Worm (Caenorhabditis elegans) whole organism, L4 larva: ENCODE results near the gene Y39A1A.24.

Source experiments
- T26A8.4 ChIP-seq: fragments of 200-800 bp; sonication (Bioruptor generic); IDR thresholded peaks from 2 replicates; pipeline ENCODE4 v1.3.6; 2022; ENCODE audit warnings: missing genetic modification characterization, missing compliant biosample characterization
- aha-1 ChIP-seq: fragments of 150-350 bp; peaks from one replicate; lab custom pipeline; 2014; ENCODE audit warnings: missing biosample characterization, missing genetic modification characterization
- ama-1 ChIP-seq: fragments of 150-350 bp; optimal IDR thresholded peaks from 2 replicates; lab custom pipeline; 2014; ENCODE audit warnings: inconsistent platforms, mixed read lengths
- arid-1 ChIP-seq: fragments of 200-800 bp; sonication (Bioruptor generic); conservative IDR thresholded peaks from 2 replicates; pipeline ENCODE4 v1.3.6; 2022; ENCODE audit warnings: missing genetic modification reagents, missing genetic modification characterization, missing compliant biosample characterization
- attf-4 ChIP-seq: sonication (generic microtip); optimal IDR thresholded peaks from 3 replicates; lab custom pipeline; 2017; ENCODE audit warnings: missing biosample characterization, missing genetic modification characterization
- ceh-20 ChIP-seq: fragments of 200-800 bp; sonication (Bioruptor generic); IDR thresholded peaks from 2 replicates; pipeline ENCODE4 v1.3.6; 2022; ENCODE audit warnings: missing genetic modification reagents, missing genetic modification characterization, missing compliant biosample characterization
- ceh-32 ChIP-seq: sonication (generic microtip); optimal IDR thresholded peaks from 2 replicates; lab custom pipeline; 2016; ENCODE audit warnings: mild to moderate bottlenecking, missing genetic modification characterization, missing compliant biosample characterization; ENCODE audit not compliant: poor library complexity
- ceh-44 ChIP-seq: fragments of 200-800 bp; sonication (Bioruptor generic); IDR thresholded peaks from 2 replicates; pipeline ENCODE4 v1.3.6; 2022; ENCODE audit warnings: missing genetic modification reagents, missing genetic modification characterization, missing compliant biosample characterization
- daf-16 ChIP-seq, 3 experiments: sonication (generic microtip); optimal IDR thresholded peaks; 2 replicates each; lab custom pipeline; 2016 to 2017; ENCODE audit warnings: missing genetic modification characterization in 3 of 3, missing genetic modification reagents in 3 of 3, mild to moderate bottlenecking in 2 of 3, missing compliant biosample characterization in 2 of 3, missing biosample characterization in 1 of 3, moderate library complexity in 1 of 3
- daf-19 ChIP-seq: fragments of 200-800 bp; sonication (Bioruptor generic); conservative IDR thresholded peaks from 2 replicates; pipeline ENCODE4 v1.3.6; 2022; ENCODE audit warnings: missing genetic modification characterization, missing compliant biosample characterization
- dmd-6 ChIP-seq: fragments of 200-800 bp; sonication (Bioruptor generic); IDR thresholded peaks from 2 replicates; pipeline ENCODE4 v1.3.6; 2022; ENCODE audit warnings: missing genetic modification reagents, missing genetic modification characterization, missing compliant biosample characterization
- dpl-1 ChIP-seq: fragments of 150-350 bp; optimal IDR thresholded peaks from 2 replicates; lab custom pipeline; 2014; ENCODE audit warnings: missing biosample characterization, missing genetic modification reagents, missing genetic modification characterization
- duxl-1 ChIP-seq: sonication (generic microtip); optimal IDR thresholded peaks from 2 replicates; lab custom pipeline; 2016; ENCODE audit warnings: mild to moderate bottlenecking, missing genetic modification characterization, moderate library complexity, missing compliant biosample characterization; ENCODE audit not compliant: poor library complexity
- dve-1 ChIP-seq: sonication (generic microtip); optimal IDR thresholded peaks from 2 replicates; lab custom pipeline; 2017; ENCODE audit warnings: antibody characterized with exemption, mild to moderate bottlenecking, missing genetic modification characterization, missing compliant biosample characterization; ENCODE audit not compliant: insufficient read depth
- hif-1 ChIP-seq, 2 experiments: sonication (generic microtip); optimal IDR thresholded peaks; 2 replicates each; lab custom pipeline; 2016 to 2017; ENCODE audit warnings: missing compliant biosample characterization in 2 of 2, missing genetic modification characterization in 2 of 2, missing genetic modification reagents in 2 of 2, missing genotype in 2 of 2, mild to moderate bottlenecking in 1 of 2
- hlh-11 ChIP-seq: fragments of 200-800 bp; sonication (Bioruptor generic); optimal IDR thresholded peaks from 2 replicates; lab custom pipeline; 2018; ENCODE audit warnings: mild to moderate bottlenecking, missing genetic modification characterization, missing compliant biosample characterization
- hlh-30 ChIP-seq: sonication (generic microtip); optimal IDR thresholded peaks from 2 replicates; lab custom pipeline; 2017; ENCODE audit warnings: antibody characterized with exemption, mild to moderate bottlenecking, missing genetic modification characterization, missing compliant biosample characterization; ENCODE audit not compliant: insufficient read depth
- hmg-1.1 ChIP-seq: fragments of 200-800 bp; sonication (Bioruptor generic); IDR thresholded peaks from 2 replicates; pipeline ENCODE4 v1.3.6; 2022; ENCODE audit warnings: missing genetic modification reagents, missing genetic modification characterization, missing compliant biosample characterization
- lin-1 ChIP-seq: fragments of 200-800 bp; sonication (Bioruptor generic); IDR thresholded peaks from 2 replicates; pipeline ENCODE4 v1.3.6; 2022; ENCODE audit warnings: missing genetic modification reagents, missing genetic modification characterization, missing compliant biosample characterization
- lin-13 ChIP-seq: fragments of 150-350 bp; optimal IDR thresholded peaks from 2 replicates; lab custom pipeline; 2014; ENCODE audit warnings: missing biosample characterization, missing genetic modification reagents, missing genetic modification characterization
- lin-38 ChIP-seq: fragments of 200-800 bp; sonication (Bioruptor generic); IDR thresholded peaks from 2 replicates; pipeline ENCODE4 v1.3.6; 2022; ENCODE audit warnings: missing genetic modification reagents, missing genetic modification characterization, missing compliant biosample characterization
- lsy-2 ChIP-seq, 2 experiments: fragments of 150-350 bp in 1 of 2; sonication (generic microtip) in 1 of 2; optimal IDR thresholded peaks; 2 replicates each; lab custom pipeline; 2014 to 2017; ENCODE audit warnings: missing biosample characterization in 2 of 2, missing genetic modification characterization in 2 of 2
- madf-9 ChIP-seq: fragments of 200-800 bp; sonication (Bioruptor generic); conservative IDR thresholded peaks from 2 replicates; pipeline ENCODE4 v1.3.6; 2022; ENCODE audit warnings: missing genetic modification reagents, missing genetic modification characterization, missing compliant biosample characterization
- mdl-1 ChIP-seq, 2 experiments: fragments of 150-350 bp in 1 of 2; sonication (generic microtip) in 1 of 2; optimal IDR thresholded peaks; 2 replicates each; lab custom pipeline; 2014 to 2017; ENCODE audit warnings: missing biosample characterization in 2 of 2, missing genetic modification characterization in 2 of 2
- mep-1 ChIP-seq: fragments of 150-350 bp; sonication (generic microtip); optimal IDR thresholded peaks from 3 replicates; lab custom pipeline; 2014; ENCODE audit warnings: missing biosample characterization, missing genetic modification characterization
- mes-2 ChIP-seq: sonication (generic microtip); optimal IDR thresholded peaks from 2 replicates; lab custom pipeline; 2016; ENCODE audit warnings: missing genotype, mild to moderate bottlenecking, missing genetic modification characterization, missing compliant biosample characterization; ENCODE audit not compliant: poor library complexity, severe bottlenecking
- mxl-3 ChIP-seq: fragments of 200-800 bp; sonication (Bioruptor generic); optimal IDR thresholded peaks from 2 replicates; lab custom pipeline; 2018; ENCODE audit warnings: mild to moderate bottlenecking, missing genetic modification characterization, missing compliant biosample characterization
- nhr-102 ChIP-seq: sonication (generic microtip); optimal IDR thresholded peaks from 2 replicates; lab custom pipeline; 2016; ENCODE audit warnings: mild to moderate bottlenecking, missing genetic modification characterization, moderate library complexity, missing compliant biosample characterization
- nhr-11 ChIP-seq: fragments of 150-350 bp; optimal IDR thresholded peaks from 2 replicates; lab custom pipeline; 2014; ENCODE audit warnings: missing biosample characterization, missing genetic modification characterization
- nhr-25 ChIP-seq: sonication (generic microtip); optimal IDR thresholded peaks from 2 replicates; lab custom pipeline; 2017; ENCODE audit warnings: missing genetic modification characterization, mild to moderate bottlenecking, missing compliant biosample characterization, antibody characterized with exemption, moderate library complexity, borderline replicate concordance; ENCODE audit not compliant: insufficient read depth
- nhr-28 ChIP-seq: fragments of 150-350 bp; optimal IDR thresholded peaks from 2 replicates; lab custom pipeline; 2014; ENCODE audit warnings: missing biosample characterization, missing genetic modification characterization
- nhr-41 ChIP-seq: fragments of 200-800 bp; sonication (Bioruptor generic); IDR thresholded peaks from 2 replicates; pipeline ENCODE4 v1.3.6; 2022; ENCODE audit warnings: missing genetic modification reagents, missing genetic modification characterization, missing compliant biosample characterization
- nhr-6 ChIP-seq: fragments of 150-350 bp; optimal IDR thresholded peaks from 2 replicates; lab custom pipeline; 2014; ENCODE audit warnings: missing biosample characterization, missing genetic modification characterization
- nhr-77 ChIP-seq: fragments of 150-350 bp; optimal IDR thresholded peaks from 2 replicates; lab custom pipeline; 2014; ENCODE audit warnings: missing biosample characterization, missing genetic modification characterization
- pha-4 ChIP-seq, 2 experiments: fragments of 150-350 bp in 1 of 2; fragments of 200-800 bp in 1 of 2; sonication (Bioruptor generic) in 1 of 2; IDR thresholded peaks in 1 of 2; optimal IDR thresholded peaks in 1 of 2; 2 replicates each; pipeline versions ENCODE4 v1.3.6 to Lab custom; 2014 to 2022; ENCODE audit warnings: missing genetic modification characterization in 2 of 2, missing genetic modification reagents in 2 of 2, missing biosample characterization in 1 of 2, missing compliant biosample characterization in 1 of 2
- rbr-2 ChIP-seq: sonication (generic microtip); optimal IDR thresholded peaks from 2 replicates; lab custom pipeline; 2016; ENCODE audit warnings: missing genotype, missing genetic modification characterization, missing compliant biosample characterization
- saeg-2 ChIP-seq: fragments of 200-800 bp; sonication (Bioruptor generic); IDR thresholded peaks from 2 replicates; pipeline ENCODE4 v1.3.6; 2022; ENCODE audit warnings: missing genetic modification reagents, missing genetic modification characterization, missing compliant biosample characterization
- skn-1 ChIP-seq: fragments of 150-350 bp; optimal IDR thresholded peaks from 2 replicates; lab custom pipeline; 2014; ENCODE audit warnings: missing biosample characterization, missing genetic modification characterization
- snpc-1.2 ChIP-seq: fragments of 200-800 bp; sonication (Bioruptor generic); IDR thresholded peaks from 2 replicates; pipeline ENCODE4 v1.3.6; 2022; ENCODE audit warnings: missing genetic modification reagents, missing genetic modification characterization, missing compliant biosample characterization
- snpc-4 ChIP-seq: fragments of 150-350 bp; optimal IDR thresholded peaks from 2 replicates; lab custom pipeline; 2014; ENCODE audit warnings: missing biosample characterization, missing genetic modification characterization
- unc-62 ChIP-seq, 3 experiments: fragments of 150-350 bp in 1 of 3; sonication (generic microtip); optimal IDR thresholded peaks in 2 of 3; peaks in 1 of 3; 1 replicate in 1 of 3; 2 replicates in 2 of 3; lab custom pipeline; 2014 to 2017; ENCODE audit warnings: missing biosample characterization in 3 of 3, missing genetic modification characterization in 3 of 3, missing genetic modification reagents in 3 of 3, missing genotype in 1 of 3
- zfp-3 ChIP-seq: fragments of 200-800 bp; sonication (Bioruptor generic); conservative IDR thresholded peaks from 2 replicates; pipeline ENCODE4 v1.3.6; 2022; ENCODE audit warnings: missing genetic modification reagents, missing genetic modification characterization, missing compliant biosample characterization
- ztf-7 ChIP-seq: fragments of 150-350 bp; optimal IDR thresholded peaks from 2 replicates; lab custom pipeline; 2014; ENCODE audit warnings: missing biosample characterization, missing genetic modification characterization

Gene Y39A1A.24

DNA sequence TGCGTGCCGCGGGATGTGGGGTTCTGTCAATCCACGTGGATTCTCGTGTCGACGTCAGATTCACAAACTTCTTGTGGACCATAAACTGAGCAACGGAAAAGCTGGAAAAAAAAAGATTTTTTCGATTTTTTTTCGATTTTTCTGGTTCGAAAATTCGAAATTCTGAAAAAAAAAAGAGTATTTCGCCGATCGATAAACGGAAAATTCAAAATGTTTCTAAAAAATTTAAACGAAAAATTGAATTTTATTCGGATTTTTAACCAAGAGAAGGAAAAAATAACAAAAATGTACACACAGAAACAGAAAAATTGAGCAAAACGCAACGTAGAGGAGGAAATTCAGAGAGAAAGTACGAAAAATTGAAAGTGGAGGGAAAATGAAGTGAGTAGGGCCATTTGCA is 16.0 kb upstream of the Y39A1A.24 start, which contains the start of gene Y39A1A.3:
Y39A1A.3 (minus strand) TSS at position 101 of the 400 bp plus-strand sequence.
- TF ChIP-seq mep-1 (tag; lab: Kevin White, UChicago), result peak; percentile 6
- no peak for TF ChIP-seq snpc-4 (tag; lab: Kevin White, UChicago)
- TF ChIP-seq nhr-6 (tag; lab: Kevin White, UChicago), result no peak
- TF ChIP-seq ama-1 (lab: Kevin White, UChicago), result peak; percentile 53
- TF ChIP-seq, all 104 proteins: peak for 2

DNA sequence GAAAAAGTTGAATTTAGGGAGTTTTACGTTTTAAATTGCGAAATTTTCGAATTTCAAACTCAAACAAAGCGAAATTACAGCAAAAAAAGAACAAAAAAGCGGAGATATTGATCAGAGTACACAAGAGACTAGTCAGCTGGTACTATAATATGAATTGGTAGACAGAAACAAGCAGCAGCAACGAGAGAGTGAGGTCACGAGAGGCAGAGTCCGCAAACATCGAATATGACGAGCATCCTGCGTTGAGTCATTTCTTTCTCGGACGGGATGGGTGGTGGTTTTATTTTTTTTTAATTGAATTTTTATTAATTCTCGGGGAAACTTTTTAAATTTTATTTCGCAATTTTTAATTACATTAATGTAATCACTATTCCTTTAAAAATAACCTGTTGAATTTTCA is 12.7 kb upstream of the Y39A1A.24 start:
- TF ChIP-seq mdl-1 (tag; optimal IDR thresholded peaks at IDR 0.05; lab: Kevin White, UChicago) (peak in 1 of 2 experiments; percentile 50), hif-1 (tag; optimal IDR thresholded peaks at IDR 0.05; lab: Kevin White, UChicago) (peak in 1 of 2 experiments; percentile 44), nhr-102 (tag; lab: Kevin White, UChicago) (no peak), nhr-6 (tag; lab: Kevin White, UChicago) (peak; percentile 84), mep-1 (tag; lab: Kevin White, UChicago) (peak; percentile 76), nhr-41 (GFP tag; lab: Robert Waterston, UW) (no peak), dve-1 (tag; lab: Kevin White, UChicago) (peak; percentile 80), ceh-44 (GFP tag; lab: Robert Waterston, UW) (no peak), lsy-2 (tag; optimal IDR thresholded peaks at IDR 0.05; lab: Kevin White, UChicago) (peak in 1 of 2 experiments; percentile 81), hlh-11 (tag; lab: Kevin White, UChicago) (peak; percentile 94), ceh-20 (GFP tag; lab: Robert Waterston, UW) (no peak), mxl-3 (GFP tag; lab: Kevin White, UChicago) (no peak), hlh-30 (peak; percentile 99), nhr-77 (tag; lab: Kevin White, UChicago) (peak; percentile 14), saeg-2 (GFP tag; lab: Robert Waterston, UW) (no peak), lin-38 (GFP tag; lab: Robert Waterston, UW) (peak; percentile 62), dmd-6 (peak; percentile 52; the same call in 1 of the 2 replicates), daf-19 (GFP tag; lab: Robert Waterston, UW) (no peak), nhr-28 (tag; lab: Kevin White, UChicago) (peak; percentile 80), lin-1 (GFP tag; lab: Robert Waterston, UW) (no peak), daf-16 (GFP tag; optimal IDR thresholded peaks at IDR 0.05; lab: Kevin White, UChicago) (no peak), daf-16 (tag; optimal IDR thresholded peaks at IDR 0.05; lab: Kevin White, UChicago) (peak; percentile 70), skn-1 (tag; lab: Kevin White, UChicago) (no peak), T26A8.4 (GFP tag; lab: Robert Waterston, UW) (peak; percentile 55; the same call in 1 of the 2 replicates), nhr-25 (tag; lab: Kevin White, UChicago) (no peak), madf-9 (GFP tag; lab: Robert Waterston, UW) (0 out of 2 replicates have a peak, but pooled peaks have one; percentile 32), duxl-1 (peak; percentile 31), pha-4 (GFP tag; IDR thresholded peaks at IDR 0.05; lab: Robert Waterston, UW) (0 out of 2 replicates have a peak, but pooled peaks have one; percentile 52), pha-4 (tag; optimal IDR thresholded peaks at IDR 0.05; lab: Kevin White, UChicago) (peak; percentile 96), ceh-32 (tag; lab: Kevin White, UChicago) (no peak), dpl-1 (GFP tag; lab: Kevin White, UChicago) (peak; percentile 70), ztf-7 (tag; lab: Kevin White, UChicago) (peak; percentile 13), arid-1 (GFP tag; lab: Robert Waterston, UW) (peak; percentile 55; the same call in 1 of the 2 replicates), lin-13 (GFP tag; lab: Kevin White, UChicago) (peak; percentile 66), attf-4 (tag; lab: Kevin White, UChicago) (no peak), aha-1 (peak; percentile 94), nhr-11 (tag; lab: Kevin White, UChicago) (peak; percentile 40), rbr-2 (peak; percentile 54), zfp-3 (GFP tag; lab: Robert Waterston, UW) (no peak), hmg-1.1 (peak; percentile 74), snpc-1.2 (GFP tag; lab: Robert Waterston, UW) (no peak), unc-62 (GFP tag; optimal IDR thresholded peaks at IDR 0.05 in 1 of 2; lab: Kevin White, UChicago) (peak in 1 of 2 experiments; percentile 78), unc-62 (tag; optimal IDR thresholded peaks at IDR 0.05; lab: Kevin White, UChicago) (no peak), mes-2 (tag; lab: Kevin White, UChicago) (peak; percentile 78)
